Worm (Caenorhabditis elegans): ENCODE measurements around the gene ksr-1.

The ksr-1 gene

ce11 chrX:8274869-8275268 lies at the start of gene ksr-1:
Gene ksr-1, plus strand, starts transcription at chrX:8275169.
- no peak for TF ChIP-seq aly-1 (tag; optimal IDR thresholded peaks at IDR 0.05)
- TF ChIP-seq ama-1 (optimal IDR thresholded peaks at IDR 0.05) = no peak
- no peak for TF ChIP-seq ceh-36 (tag; optimal IDR thresholded peaks at IDR 0.05)
- TF ChIP-seq tbx-11 (GFP tag; IDR thresholded peaks at IDR 0.05) = no peak
- TF ChIP-seq sea-1 (GFP tag; conservative IDR thresholded peaks at IDR 0.05) = no peak
- no peak for TF ChIP-seq ets-7 (tag; optimal IDR thresholded peaks at IDR 0.05)
- no peak for TF ChIP-seq hmbx-1 (tag; optimal IDR thresholded peaks at IDR 0.05)

DNA sequence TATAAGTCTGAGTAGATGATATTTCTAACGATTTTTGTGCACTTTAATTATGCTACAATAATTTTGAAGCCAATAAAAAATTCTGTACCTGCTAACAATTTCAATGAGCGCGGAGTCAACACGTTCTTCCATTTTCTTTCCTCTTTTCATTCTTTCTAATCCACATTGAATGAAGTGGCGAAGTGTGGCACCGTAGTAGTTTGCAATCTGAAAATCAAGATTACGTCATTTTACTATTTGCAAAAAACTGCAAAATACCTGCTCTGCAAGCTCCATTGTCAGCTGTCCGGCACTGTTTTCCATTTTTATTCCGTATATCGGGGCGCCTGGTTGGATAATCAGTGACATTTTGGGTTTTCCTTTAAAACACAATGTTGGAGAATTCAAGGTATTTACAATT lies 45.7 kb upstream of the ksr-1 start:
- TF ChIP-seq ceh-13 (GFP tag; optimal IDR thresholded peaks at IDR 0.05) (no peak), sea-1 (GFP tag; conservative IDR thresholded peaks at IDR 0.05) (no peak), aly-1 (tag; optimal IDR thresholded peaks at IDR 0.05) (no peak), pes-1 (GFP tag; IDR thresholded peaks at IDR 0.05) (no peak), ama-1 (optimal IDR thresholded peaks at IDR 0.05) (no peak), ceh-36 (tag; optimal IDR thresholded peaks at IDR 0.05) (no peak), hmbx-1 (tag; optimal IDR thresholded peaks at IDR 0.05) (no peak), hnd-1 (tag; optimal IDR thresholded peaks at IDR 0.05) (no peak), F13C5.2 (tag; optimal IDR thresholded peaks at IDR 0.05) (no peak), tbx-11 (GFP tag; IDR thresholded peaks at IDR 0.05) (no peak)

DNA sequence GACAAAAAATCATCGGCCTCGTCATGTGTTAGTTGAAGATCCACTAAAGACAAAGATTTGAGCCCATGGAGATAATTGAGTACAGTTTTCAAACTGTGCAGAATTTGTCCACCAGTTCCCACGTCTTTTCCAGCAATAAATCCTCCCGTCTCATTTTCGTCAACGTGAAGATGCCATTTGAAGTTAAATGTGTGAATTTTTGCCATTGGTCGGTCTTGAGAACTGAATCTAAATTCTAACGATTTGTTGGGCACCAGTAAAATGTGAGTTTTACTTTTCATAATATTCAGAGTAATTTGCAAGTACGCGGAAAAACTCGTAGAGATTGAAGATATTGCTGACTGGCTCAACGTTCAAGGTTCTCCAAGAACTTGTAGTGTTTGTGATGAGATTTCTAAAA lies 44.4 kb upstream of the ksr-1 start:
- TF ChIP-seq B0310.2 (tag; optimal IDR thresholded peaks at IDR 0.05) (no peak), aly-1 (tag; optimal IDR thresholded peaks at IDR 0.05) (no peak), ceh-36 (tag; optimal IDR thresholded peaks at IDR 0.05) (no peak), ets-7 (tag; optimal IDR thresholded peaks at IDR 0.05) (no peak), hmbx-1 (tag; optimal IDR thresholded peaks at IDR 0.05) (no peak), tbx-37 (GFP tag; conservative IDR thresholded peaks at IDR 0.05) (no peak), ceh-13 (GFP tag; optimal IDR thresholded peaks at IDR 0.05) (no peak), tbx-11 (GFP tag; IDR thresholded peaks at IDR 0.05) (no peak), ama-1 (optimal IDR thresholded peaks at IDR 0.05) (no peak), hnd-1 (tag; optimal IDR thresholded peaks at IDR 0.05) (no peak), flt-1 (GFP tag; IDR thresholded peaks at IDR 0.05) (no peak), pes-1 (GFP tag; IDR thresholded peaks at IDR 0.05) (no peak), tra-4 (tag; optimal IDR thresholded peaks at IDR 0.05) (no peak)

DNA sequence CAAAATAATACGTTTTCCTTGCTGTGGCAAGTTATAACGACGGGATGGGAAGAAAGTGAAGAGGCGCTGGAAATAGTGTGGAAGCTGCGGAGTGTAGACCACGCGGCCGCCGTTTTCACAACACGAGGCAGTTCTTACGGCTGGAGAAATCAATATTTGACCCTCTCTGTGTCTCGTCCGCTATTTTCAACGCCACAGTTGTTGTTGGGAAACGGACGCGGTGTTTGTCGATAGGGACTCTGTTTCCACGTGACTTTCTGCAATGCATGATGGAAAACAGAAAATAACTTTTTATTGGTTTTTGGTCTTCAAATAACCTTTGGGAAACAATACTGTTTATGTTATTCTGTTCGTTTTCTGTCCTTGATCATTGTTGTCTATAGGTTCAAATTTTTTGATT lies 43.1 kb upstream of the ksr-1 start, which contains the start of gene K02A6.3:
Gene K02A6.3, minus strand, starts transcription at position 74 of the 400 bp plus-strand sequence.
- no peak for TF ChIP-seq ets-7 (tag; optimal IDR thresholded peaks at IDR 0.05)
- TF ChIP-seq B0310.2 (tag; optimal IDR thresholded peaks at IDR 0.05) = no peak
- TF ChIP-seq tra-4 (tag; optimal IDR thresholded peaks at IDR 0.05) = no peak
- TF ChIP-seq sea-1 (GFP tag; conservative IDR thresholded peaks at IDR 0.05) = no peak
- TF ChIP-seq hmg-4 (GFP tag; optimal IDR thresholded peaks at IDR 0.05) = no peak
- no peak for TF ChIP-seq ama-1 (optimal IDR thresholded peaks at IDR 0.05)
- TF ChIP-seq flt-1 (GFP tag; IDR thresholded peaks at IDR 0.05) = no peak
- TF ChIP-seq ceh-36 (tag; optimal IDR thresholded peaks at IDR 0.05) = no peak
- no peak for TF ChIP-seq aly-1 (tag; optimal IDR thresholded peaks at IDR 0.05)
- no peak for TF ChIP-seq ceh-13 (GFP tag; optimal IDR thresholded peaks at IDR 0.05)
- no peak for TF ChIP-seq tbx-11 (GFP tag; IDR thresholded peaks at IDR 0.05)
- no peak for TF ChIP-seq pes-1 (GFP tag; IDR thresholded peaks at IDR 0.05)
- no peak for TF ChIP-seq tbx-37 (GFP tag; conservative IDR thresholded peaks at IDR 0.05)
- no peak for TF ChIP-seq hmbx-1 (tag; optimal IDR thresholded peaks at IDR 0.05)
- TF ChIP-seq F13C5.2 (tag; optimal IDR thresholded peaks at IDR 0.05) = no peak
- TF ChIP-seq scrt-1 (GFP tag; IDR thresholded peaks at IDR 0.05) = no peak
- no peak for TF ChIP-seq hnd-1 (tag; optimal IDR thresholded peaks at IDR 0.05)

ce11 chrX:8233554-8233953 lies 41.4 kb upstream of the ksr-1 start:
- TF ChIP-seq B0310.2 (tag; optimal IDR thresholded peaks at IDR 0.05) (no peak), aly-1 (tag; optimal IDR thresholded peaks at IDR 0.05) (no peak), tbx-37 (GFP tag; conservative IDR thresholded peaks at IDR 0.05) (no peak), hmbx-1 (tag; optimal IDR thresholded peaks at IDR 0.05) (no peak), ceh-36 (tag; optimal IDR thresholded peaks at IDR 0.05) (no peak), scrt-1 (GFP tag; IDR thresholded peaks at IDR 0.05) (no peak), pes-1 (GFP tag; IDR thresholded peaks at IDR 0.05) (no peak), tbx-11 (GFP tag; IDR thresholded peaks at IDR 0.05) (no peak), ets-7 (tag; optimal IDR thresholded peaks at IDR 0.05) (no peak), ama-1 (optimal IDR thresholded peaks at IDR 0.05) (no peak), F13C5.2 (tag; optimal IDR thresholded peaks at IDR 0.05) (no peak), hnd-1 (tag; optimal IDR thresholded peaks at IDR 0.05) (no peak), sea-1 (GFP tag; conservative IDR thresholded peaks at IDR 0.05) (no peak), tra-4 (tag; optimal IDR thresholded peaks at IDR 0.05) (no peak), hmg-4 (GFP tag; optimal IDR thresholded peaks at IDR 0.05) (no peak), flt-1 (GFP tag; IDR thresholded peaks at IDR 0.05) (no peak), ceh-13 (GFP tag; optimal IDR thresholded peaks at IDR 0.05) (no peak)

DNA sequence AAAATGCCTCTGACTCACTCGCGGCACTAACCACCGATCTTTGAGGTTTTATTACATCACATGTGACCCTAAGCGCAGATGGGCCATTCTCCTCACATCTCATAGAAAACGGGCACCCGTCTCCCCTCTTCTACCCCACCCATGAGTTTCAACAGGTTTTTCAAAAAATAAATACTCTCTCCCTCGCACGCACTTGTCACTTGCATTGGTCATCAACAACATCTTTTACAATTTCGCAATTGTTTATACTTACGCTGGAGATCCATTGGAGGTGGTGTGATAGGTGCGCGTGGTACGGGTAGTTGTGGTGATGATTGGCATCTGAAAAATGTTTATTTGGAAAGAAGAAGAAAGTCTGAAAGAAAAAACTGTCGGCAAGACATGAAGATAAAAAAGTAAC lies 39.0 kb upstream of the ksr-1 start, which contains the start of gene M60.4:
Gene M60.4, minus strand, starts transcription at position 321 of the 400 bp plus-strand sequence.
- no peak for TF ChIP-seq aly-1 (tag; optimal IDR thresholded peaks at IDR 0.05)

DNA sequence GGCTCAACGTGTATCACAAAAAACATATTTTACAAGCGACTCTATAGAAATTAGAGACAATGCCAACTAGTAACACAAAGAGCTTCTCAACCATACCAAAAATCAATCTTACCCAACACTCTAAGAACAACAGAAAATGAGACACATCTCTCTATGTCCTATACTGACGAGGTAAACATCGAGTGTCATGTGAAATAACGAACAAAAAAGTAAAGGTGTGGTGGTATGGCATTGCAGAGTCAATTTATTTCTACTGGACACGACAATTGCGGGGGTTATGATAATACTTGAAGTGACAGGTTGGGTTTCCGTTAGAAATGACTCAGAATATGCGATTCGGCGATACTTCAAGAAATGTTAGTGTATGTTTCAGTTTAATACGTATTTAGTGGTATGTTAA lies 38.5 kb upstream of the ksr-1 start:
- no peak for TF ChIP-seq ama-1 (optimal IDR thresholded peaks at IDR 0.05)
- TF ChIP-seq aly-1 (tag; optimal IDR thresholded peaks at IDR 0.05) = no peak
- no peak for TF ChIP-seq pes-1 (GFP tag; IDR thresholded peaks at IDR 0.05)
- TF ChIP-seq scrt-1 (GFP tag; IDR thresholded peaks at IDR 0.05) = no peak
- no peak for TF ChIP-seq hmg-4 (GFP tag; optimal IDR thresholded peaks at IDR 0.05)
- TF ChIP-seq tra-4 (tag; optimal IDR thresholded peaks at IDR 0.05) = no peak
- no peak for TF ChIP-seq B0310.2 (tag; optimal IDR thresholded peaks at IDR 0.05)
- TF ChIP-seq hnd-1 (tag; optimal IDR thresholded peaks at IDR 0.05) = no peak
- no peak for TF ChIP-seq tbx-37 (GFP tag; conservative IDR thresholded peaks at IDR 0.05)
- TF ChIP-seq flt-1 (GFP tag; IDR thresholded peaks at IDR 0.05) = no peak
- TF ChIP-seq sea-1 (GFP tag; conservative IDR thresholded peaks at IDR 0.05) = no peak
- TF ChIP-seq ceh-36 (tag; optimal IDR thresholded peaks at IDR 0.05) = no peak

DNA sequence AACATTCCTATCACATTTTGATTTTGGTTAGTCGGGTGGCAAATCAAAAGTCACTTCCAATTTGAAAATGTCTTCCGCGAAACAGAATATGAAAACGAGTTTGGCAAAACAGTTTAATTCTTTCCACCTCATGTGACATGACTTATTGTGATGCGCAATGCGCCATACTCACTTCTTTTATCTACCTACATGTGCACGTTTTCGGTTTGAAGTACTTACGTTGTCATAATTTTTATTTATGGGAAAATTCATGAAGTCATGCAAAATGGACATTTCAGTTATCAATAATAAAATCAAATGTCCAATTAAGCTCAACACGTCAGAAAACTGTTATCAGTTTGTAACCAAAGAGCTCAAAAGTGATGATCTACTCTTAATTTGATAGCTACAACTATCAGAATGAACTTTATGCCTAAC lies 36.3 kb upstream of the ksr-1 start:
- TF ChIP-seq hnd-1 (tag; optimal IDR thresholded peaks at IDR 0.05) (no peak), ets-7 (tag; optimal IDR thresholded peaks at IDR 0.05) (no peak), ceh-13 (GFP tag; optimal IDR thresholded peaks at IDR 0.05) (no peak), pes-1 (GFP tag; IDR thresholded peaks at IDR 0.05) (no peak), sea-1 (GFP tag; conservative IDR thresholded peaks at IDR 0.05) (no peak), hmbx-1 (tag; optimal IDR thresholded peaks at IDR 0.05) (no peak), B0310.2 (tag; optimal IDR thresholded peaks at IDR 0.05) (no peak), scrt-1 (GFP tag; IDR thresholded peaks at IDR 0.05) (no peak), hmg-4 (GFP tag; optimal IDR thresholded peaks at IDR 0.05) (no peak), tra-4 (tag; optimal IDR thresholded peaks at IDR 0.05) (no peak), flt-1 (GFP tag; IDR thresholded peaks at IDR 0.05) (no peak)

Data from whole organism, early embryonic.